Fruit fly (Drosophila melanogaster) whole organism, wandering third instar larva: ENCODE measurements around the gene bai.

Experiments used
- Abd-B ChIP-seq: fragments of >200 bp; optimal IDR thresholded peaks from 2 replicates; lab custom pipeline; 2017; ENCODE audit warnings: missing biosample characterization, missing genetic modification characterization
- CG32264 ChIP-seq: fragments of 200-800 bp; sonication (Bioruptor generic); optimal IDR thresholded peaks from 2 replicates; lab custom pipeline; 2016; ENCODE audit warnings: missing biosample characterization, missing genetic modification characterization
- CG9705 ChIP-seq: fragments of 200-800 bp; sonication (Bioruptor generic); optimal IDR thresholded peaks from 2 replicates; lab custom pipeline; 2018; ENCODE audit warnings: missing biosample characterization, mild to moderate bottlenecking, missing genetic modification characterization
- CrebA ChIP-seq: fragments of 200-800 bp; sonication (Bioruptor generic); optimal IDR thresholded peaks from 2 replicates; lab custom pipeline; 2016; ENCODE audit warnings: missing biosample characterization, mild to moderate bottlenecking, missing genetic modification characterization, borderline replicate concordance
- Dif ChIP-seq: fragments of 200-275, 200-300 bp; sonication (Bioruptor generic); optimal IDR thresholded peaks from 2 replicates; lab custom pipeline; 2018; ENCODE audit warnings: missing biosample characterization, missing genetic modification characterization; ENCODE audit not compliant: partially characterized antibody
- GATAd ChIP-seq: sonication (Bioruptor generic); optimal IDR thresholded peaks from 2 replicates; lab custom pipeline; 2016; ENCODE audit warnings: missing biosample characterization, missing genetic modification characterization
- HLH106 ChIP-seq: fragments of 200-800 bp; optimal IDR thresholded peaks from 3 replicates; lab custom pipeline; 2019; ENCODE audit warnings: missing biosample characterization, mild to moderate bottlenecking, missing genetic modification characterization, moderate library complexity
- Hnf4 ChIP-seq: fragments of 200-800 bp; sonication (Bioruptor generic); optimal IDR thresholded peaks from 2 replicates; lab custom pipeline; 2016; ENCODE audit warnings: missing biosample characterization, mild to moderate bottlenecking, missing genetic modification characterization
- Hr83 ChIP-seq: fragments of 200-300 bp; sonication (Bioruptor generic); optimal IDR thresholded peaks from 2 replicates; lab custom pipeline; 2016; ENCODE audit warnings: missing biosample characterization, mild to moderate bottlenecking, missing genetic modification characterization, moderate library complexity; ENCODE audit not compliant: poor library complexity, severe bottlenecking
- Jra ChIP-seq: sonication (Bioruptor generic); optimal IDR thresholded peaks from 2 replicates; lab custom pipeline; 2016; ENCODE audit warnings: missing biosample characterization, missing genetic modification characterization
- Myc ChIP-seq: fragments of >200 bp; optimal IDR thresholded peaks from 2 replicates; lab custom pipeline; 2017
- N ChIP-seq: fragments of >200 bp; optimal IDR thresholded peaks from 2 replicates; lab custom pipeline; 2018; ENCODE audit warnings: missing biosample characterization, missing external identifiers, missing genetic modification characterization
- OdsH ChIP-seq: fragments of 200-800 bp; sonication (Bioruptor generic); optimal IDR thresholded peaks from 2 replicates; lab custom pipeline; 2016; ENCODE audit warnings: missing biosample characterization, mild to moderate bottlenecking, missing genetic modification characterization
- Rel ChIP-seq, 2 experiments: fragments of 200-800 bp; sonication (Bioruptor generic) in 1 of 2; optimal IDR thresholded peaks; 2 replicates in 1 of 2; 3 replicates in 1 of 2; lab custom pipeline; 2016 to 2019; ENCODE audit warnings: mild to moderate bottlenecking in 2 of 2, missing biosample characterization in 2 of 2, missing genetic modification characterization in 2 of 2, moderate library complexity in 1 of 2
- Sp1 ChIP-seq: fragments of 200-800 bp; sonication (Bioruptor generic); optimal IDR thresholded peaks from 3 replicates; lab custom pipeline; 2019; ENCODE audit warnings: missing biosample characterization, mild to moderate bottlenecking, missing genetic modification characterization, moderate library complexity
- Vsx2 ChIP-seq: fragments of 200-300, 225-300 bp; sonication (Bioruptor generic); optimal IDR thresholded peaks from 2 replicates; lab custom pipeline; 2018; ENCODE audit warnings: missing biosample characterization, missing genetic modification characterization; ENCODE audit not compliant: partially characterized antibody
- br ChIP-seq: fragments of 200-800 bp; sonication (Bioruptor generic); optimal IDR thresholded peaks from 2 replicates; lab custom pipeline; 2016; ENCODE audit warnings: missing biosample characterization, missing genetic modification characterization
- brk ChIP-seq: fragments of 200-800 bp; sonication (Bioruptor generic); optimal IDR thresholded peaks from 2 replicates; lab custom pipeline; 2016; ENCODE audit warnings: missing biosample characterization, mild to moderate bottlenecking, missing genetic modification characterization
- dmrt93B ChIP-seq: fragments of 200-800 bp; sonication (Bioruptor generic); optimal IDR thresholded peaks from 2 replicates; lab custom pipeline; 2018; ENCODE audit warnings: missing biosample characterization, mild to moderate bottlenecking, missing genetic modification characterization
- dsf ChIP-seq: sonication (Bioruptor generic); optimal IDR thresholded peaks from 2 replicates; lab custom pipeline; 2016; ENCODE audit warnings: missing biosample characterization, missing genetic modification characterization, borderline replicate concordance
- ey ChIP-seq: fragments of 200-800 bp; sonication (Bioruptor generic); optimal IDR thresholded peaks from 2 replicates; lab custom pipeline; 2016; ENCODE audit warnings: missing biosample characterization, missing genetic modification characterization
- foxo ChIP-seq, 2 experiments: fragments of 200-800 bp; sonication (Bioruptor generic); optimal IDR thresholded peaks; 2 replicates in 1 of 2; 3 replicates in 1 of 2; lab custom pipeline; 2016 to 2017; ENCODE audit warnings: missing biosample characterization in 2 of 2, missing genetic modification characterization in 2 of 2
- fru ChIP-seq: fragments of 200-800 bp; sonication (Bioruptor generic); optimal IDR thresholded peaks from 3 replicates; lab custom pipeline; 2016; ENCODE audit warnings: missing biosample characterization, mild to moderate bottlenecking, missing genetic modification characterization
- h ChIP-seq: fragments of 200-800 bp; sonication (Bioruptor generic); optimal IDR thresholded peaks from 3 replicates; lab custom pipeline; 2016; ENCODE audit warnings: missing biosample characterization, mild to moderate bottlenecking, missing genetic modification characterization
- jim ChIP-seq: fragments of 175-275, 200-325 bp; sonication (Bioruptor generic); optimal IDR thresholded peaks from 2 replicates; lab custom pipeline; 2016; ENCODE audit warnings: missing biosample characterization, mild to moderate bottlenecking, missing genetic modification characterization
- rgr ChIP-seq: fragments of 200-800 bp; sonication (Bioruptor generic); optimal IDR thresholded peaks from 3 replicates; lab custom pipeline; 2016; ENCODE audit warnings: missing biosample characterization, mild to moderate bottlenecking, missing genetic modification characterization
- sage ChIP-seq: fragments of 200-800 bp; sonication (Bioruptor generic); optimal IDR thresholded peaks from 2 replicates; lab custom pipeline; 2016; ENCODE audit warnings: missing biosample characterization, mild to moderate bottlenecking, missing genetic modification characterization
- sv ChIP-seq: fragments of 200-800 bp; sonication (Bioruptor generic); optimal IDR thresholded peaks from 3 replicates; lab custom pipeline; 2016; ENCODE audit warnings: missing biosample characterization, missing genetic modification characterization
- tai ChIP-seq: sonication (Bioruptor generic); optimal IDR thresholded peaks from 2 replicates; lab custom pipeline; 2016; ENCODE audit warnings: missing biosample characterization, missing genetic modification characterization
- woc ChIP-seq: sonication (Bioruptor generic); optimal IDR thresholded peaks from 2 replicates; lab custom pipeline; 2016; ENCODE audit warnings: missing biosample characterization, mild to moderate bottlenecking, missing genetic modification characterization

Gene bai

DNA sequence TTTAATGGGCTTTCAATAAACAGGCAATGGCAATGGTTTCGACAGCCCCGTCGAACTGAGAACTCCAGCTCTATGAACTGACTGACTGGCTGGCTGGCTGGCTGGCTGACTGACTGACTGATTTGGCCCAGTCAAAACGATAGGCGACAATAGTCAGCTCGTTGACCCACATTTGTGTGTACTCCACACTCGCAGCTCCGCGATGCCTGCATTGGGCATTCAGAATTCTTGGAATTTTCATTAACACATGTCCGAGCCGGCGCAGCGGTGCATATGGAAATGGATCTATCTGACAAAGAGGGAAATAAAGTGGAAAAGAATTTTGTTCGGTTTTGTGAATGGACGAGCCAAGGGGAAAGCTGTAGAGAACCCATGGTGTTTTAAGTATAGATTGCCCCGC is 36.9 kb upstream of the bai start:
- TF ChIP-seq Hr83 (GFP tag; lab: Kevin White, UChicago) (no peak), dsf (GFP tag; lab: Kevin White, UChicago) (no peak), sage (no peak), h (GFP tag; lab: Kevin White, UChicago) (no peak), OdsH (no peak), woc (GFP tag; lab: Kevin White, UChicago) (no peak), Abd-B (GFP tag; lab: Kevin White, UChicago) (no peak)

DNA sequence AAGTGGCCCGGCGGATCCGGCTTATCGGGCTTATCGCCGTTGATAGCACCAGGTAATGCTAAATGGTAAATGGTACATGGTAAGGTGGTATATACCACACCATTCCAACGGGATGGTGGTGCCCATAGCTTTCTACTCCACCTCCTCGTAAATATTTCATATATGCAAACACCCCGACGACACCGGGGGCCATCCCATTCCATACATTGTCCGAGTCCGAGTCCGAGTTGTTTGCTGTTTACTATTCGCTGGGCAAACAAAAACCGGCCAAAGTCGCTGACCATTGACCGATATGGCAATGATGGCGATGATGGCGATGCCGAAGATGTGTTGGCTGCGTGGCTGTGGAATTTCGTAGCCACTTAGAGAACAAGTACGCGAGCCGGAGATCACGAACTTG is 35.1 kb upstream of the bai start:
- TF ChIP-seq CG32264 (no peak), GATAd (no peak), Hr83 (GFP tag; lab: Kevin White, UChicago) (no peak), sv (GFP tag; lab: Kevin White, UChicago) (no peak), N (GFP tag; lab: Kevin White, UChicago) (no peak), OdsH (no peak), rgr (GFP tag; lab: Kevin White, UChicago) (no peak), h (GFP tag; lab: Kevin White, UChicago) (no peak), Myc (no peak), Rel (GFP tag; optimal IDR thresholded peaks at IDR 0.05; lab: Kevin White, UChicago) (no peak), Rel (tag; optimal IDR thresholded peaks at IDR 0.05; lab: Kevin White, UChicago) (no peak), CrebA (GFP tag; lab: Kevin White, UChicago) (no peak), foxo (GFP tag; optimal IDR thresholded peaks at IDR 0.05; lab: Kevin White, UChicago) (no peak), br (no peak), dmrt93B (no peak), woc (GFP tag; lab: Kevin White, UChicago) (no peak), HLH106 (tag; lab: Kevin White, UChicago) (no peak)

DNA sequence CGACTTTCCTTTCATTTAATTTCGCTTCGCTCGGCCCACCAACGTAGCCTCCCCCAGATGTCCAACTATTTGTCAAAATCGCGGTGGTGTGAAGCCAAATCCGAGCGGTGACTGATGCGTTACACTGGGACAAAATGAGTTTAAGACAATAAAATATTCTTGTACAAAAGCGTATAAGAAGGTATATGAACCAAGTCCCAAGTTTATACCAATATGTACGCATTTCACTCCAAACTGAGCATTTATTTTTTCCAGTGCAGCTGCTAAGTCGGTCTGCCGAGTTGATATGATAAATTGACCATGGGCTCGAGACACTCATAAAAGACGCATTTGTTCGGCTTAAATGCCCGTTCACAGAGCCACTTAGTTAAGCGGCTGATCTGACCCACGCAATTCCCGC is 34.4 kb upstream of the bai start:
- TF ChIP-seq Hnf4 (no peak), sage (no peak), Rel (GFP tag; optimal IDR thresholded peaks at IDR 0.05; lab: Kevin White, UChicago) (no peak), Rel (tag; optimal IDR thresholded peaks at IDR 0.05; lab: Kevin White, UChicago) (no peak), CG9705 (GFP tag; lab: Kevin White, UChicago) (no peak), foxo (GFP tag; optimal IDR thresholded peaks at IDR 0.05; lab: Kevin White, UChicago) (no peak), tai (GFP tag; lab: Kevin White, UChicago) (no peak), CrebA (GFP tag; lab: Kevin White, UChicago) (no peak), Abd-B (GFP tag; lab: Kevin White, UChicago) (no peak), Myc (no peak), sv (GFP tag; lab: Kevin White, UChicago) (no peak), brk (GFP tag; lab: Kevin White, UChicago) (no peak)

DNA sequence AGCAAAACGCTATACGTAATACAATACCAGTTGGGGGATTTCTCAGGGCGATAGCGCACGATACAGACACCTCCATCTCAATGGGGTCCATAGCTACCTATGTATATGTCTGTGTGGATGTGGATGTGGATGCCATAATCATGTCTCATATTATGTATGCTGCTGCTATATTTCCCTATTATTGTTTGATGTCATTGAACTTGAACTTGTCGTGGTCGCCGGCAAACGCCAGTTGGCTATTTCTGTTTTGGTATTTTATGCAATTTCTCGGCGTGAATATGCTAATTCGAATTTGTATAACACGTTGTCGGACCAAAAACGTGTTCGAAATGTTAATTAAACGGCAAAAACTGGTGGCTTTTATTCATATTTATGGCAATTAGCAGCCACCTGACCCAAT is 33.4 kb upstream of the bai start:
- TF ChIP-seq CG32264 (no peak), ey (no peak), GATAd (no peak), Hnf4 (no peak), CrebA (GFP tag; lab: Kevin White, UChicago) (no peak), Dif (GFP tag; lab: Kevin White, UChicago) (no peak), sv (GFP tag; lab: Kevin White, UChicago) (no peak), rgr (GFP tag; lab: Kevin White, UChicago) (no peak), Vsx2 (GFP tag; lab: Kevin White, UChicago) (no peak), h (GFP tag; lab: Kevin White, UChicago) (no peak)
- TF ChIP-seq, all 38 proteins: peak for 0

DNA sequence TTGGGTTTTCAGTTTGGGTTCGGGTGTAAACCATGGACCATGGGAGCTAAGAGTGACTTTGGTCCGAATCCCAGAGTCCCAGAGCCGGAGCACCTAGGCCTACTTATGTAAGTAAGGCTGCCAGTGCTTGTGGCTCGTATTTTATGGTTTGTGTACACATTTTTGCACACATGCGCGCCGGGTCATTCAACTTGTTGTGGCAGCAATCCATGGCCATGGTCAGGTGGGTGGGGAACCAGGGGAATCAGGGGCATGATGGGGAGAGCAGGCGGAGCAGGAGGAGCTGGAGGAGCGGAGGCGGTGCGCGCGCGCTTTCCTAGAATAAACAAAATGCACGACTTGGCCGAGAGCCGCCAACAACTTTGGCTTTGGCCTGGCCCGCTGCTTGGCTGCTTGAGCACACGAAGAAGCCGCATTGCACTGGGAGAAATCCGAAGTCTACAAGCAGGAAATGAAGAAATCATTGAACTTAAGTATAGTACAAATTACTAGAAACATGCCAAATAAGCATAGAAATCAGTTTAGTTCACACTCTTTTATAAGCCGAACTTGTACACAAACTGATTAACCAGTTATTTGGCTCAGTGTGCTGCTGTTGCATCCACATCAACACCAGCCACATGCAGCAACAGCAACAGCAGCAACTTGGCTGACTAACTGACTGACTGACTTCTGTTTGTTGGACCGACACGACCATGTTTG is 29.3 kb upstream of the bai start:
- peak; percentile 44 for TF ChIP-seq Sp1 (GFP tag; lab: Kevin White, UChicago)
- no peak for TF ChIP-seq jim (GFP tag; lab: Kevin White, UChicago)
- TF ChIP-seq h (GFP tag; lab: Kevin White, UChicago), result peak; percentile 59
- TF ChIP-seq woc (GFP tag; lab: Kevin White, UChicago), result peak; percentile 22
- peak; percentile 42 for TF ChIP-seq br
- peak in 1 of 2 experiments; percentile 58 for TF ChIP-seq foxo (GFP tag; optimal IDR thresholded peaks at IDR 0.05; lab: Kevin White, UChicago)
- TF ChIP-seq Jra (GFP tag; lab: Kevin White, UChicago), result no peak
- TF ChIP-seq HLH106 (tag; lab: Kevin White, UChicago), result peak; percentile 58
- no peak for TF ChIP-seq Vsx2 (GFP tag; lab: Kevin White, UChicago)
- TF ChIP-seq rgr (GFP tag; lab: Kevin White, UChicago), result peak; percentile 10
- TF ChIP-seq OdsH, result peak; percentile 22
- TF ChIP-seq ey, result peak; percentile 18
- TF ChIP-seq GATAd, result no peak
- TF ChIP-seq brk (GFP tag; lab: Kevin White, UChicago), result no peak
- peak; percentile 33 for TF ChIP-seq dmrt93B
- TF ChIP-seq Rel (GFP tag; optimal IDR thresholded peaks at IDR 0.05; lab: Kevin White, UChicago), result no peak
- no peak for TF ChIP-seq Rel (tag; optimal IDR thresholded peaks at IDR 0.05; lab: Kevin White, UChicago)
- TF ChIP-seq fru (GFP tag; lab: Kevin White, UChicago), result peak; percentile 51
- TF ChIP-seq, all 38 proteins: peak for 11
